Fruit fly (Drosophila melanogaster): Measurements from ENCODE around the gene CG15432.

CG15432 gene

DNA sequence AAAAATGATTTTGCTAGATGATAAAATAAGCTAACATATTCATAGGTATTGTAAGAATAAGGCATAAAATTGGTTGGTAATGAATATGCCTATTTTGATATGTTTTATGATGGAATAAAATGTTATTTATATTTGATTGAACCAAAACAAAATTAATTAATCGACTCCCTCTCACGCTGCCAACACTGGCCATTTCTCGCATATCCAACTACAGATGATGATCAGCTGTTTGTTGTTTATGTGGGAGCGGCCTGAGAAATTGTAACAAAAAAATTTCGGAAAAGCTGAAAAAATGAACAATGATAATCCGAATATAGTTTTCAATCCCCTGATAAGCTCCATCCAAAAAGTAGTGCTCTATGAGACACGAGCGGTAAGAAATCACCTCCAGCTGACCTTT is 22.8 kb downstream of the CG15432 start, which contains the start of gene FIG4 (continued):
- peak; percentile 90 for TF ChIP-seq Sry-β (GFP tag; optimal IDR thresholded peaks at IDR 0.05)
- peak; percentile 42; the same call in 2 of the 3 replicates for TF ChIP-seq knrl (GFP tag; IDR thresholded peaks at IDR 0.05; ENCODE audit: partially characterized antibody)
- no peak for TF ChIP-seq vvl (GFP tag; IDR thresholded peaks at IDR 0.05)
- TF ChIP-seq CG12391 (tag; optimal IDR thresholded peaks at IDR 0.05): peak; percentile 7
- TF ChIP-seq CG1603 (tag; optimal IDR thresholded peaks at IDR 0.05): peak; percentile 5
- TF ChIP-seq chinmo (GFP tag; IDR thresholded peaks at IDR 0.05; ENCODE audit: partially characterized antibody): peak; percentile 58; the same call in 1 of the 4 replicates
- TF ChIP-seq CG10147 (GFP tag; optimal IDR thresholded peaks at IDR 0.05): peak; percentile 9
- peak; percentile 4 for TF ChIP-seq CrebB (tag; optimal IDR thresholded peaks at IDR 0.05)
- TF ChIP-seq crp (GFP tag; optimal IDR thresholded peaks at IDR 0.05): peak; percentile 80 to 94
- peak; percentile 84 for TF ChIP-seq sna (GFP tag; IDR thresholded peaks at IDR 0.05; ENCODE audit: partially characterized antibody)
- TF ChIP-seq jumu (GFP tag; optimal IDR thresholded peaks at IDR 0.05): no peak
- TF ChIP-seq CG32767 (GFP tag; IDR thresholded peaks at IDR 0.05): no peak
- TF ChIP-seq tin (GFP tag; optimal IDR thresholded peaks at IDR 0.05): no peak
- peak; percentile 23 for TF ChIP-seq pzg (GFP tag; optimal IDR thresholded peaks at IDR 0.05)
- peak; percentile 7 for TF ChIP-seq Nf-YB (GFP tag; optimal IDR thresholded peaks at IDR 0.05)
- TF ChIP-seq slp2 (GFP tag; optimal IDR thresholded peaks at IDR 0.05): no peak
- TF ChIP-seq CG16813 (GFP tag; IDR thresholded peaks at IDR 0.05; ENCODE audit: partially characterized antibody): peak; percentile 64; the same call in 2 of the 3 replicates

DNA sequence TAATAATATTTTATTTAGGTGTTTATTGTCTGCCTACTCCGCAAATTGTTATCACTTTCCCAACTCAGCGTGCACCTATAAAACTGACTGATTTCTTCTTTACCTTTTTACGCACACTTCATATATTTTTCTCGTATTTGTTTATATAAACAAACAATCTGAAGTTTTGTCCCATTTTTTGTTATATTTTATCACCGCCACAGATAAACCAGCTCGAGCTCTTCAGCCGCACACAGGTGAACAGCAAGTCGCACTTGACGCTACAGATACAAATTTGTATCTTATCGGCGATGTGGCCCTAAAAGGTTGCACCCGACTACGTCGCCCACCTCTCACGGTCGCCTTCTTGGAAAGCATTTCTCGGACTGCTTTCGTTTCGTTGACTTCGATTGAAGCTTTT is 33.3 kb downstream of the CG15432 start:
- TF ChIP-seq zfh1 (GFP tag; IDR thresholded peaks at IDR 0.05): no peak
- TF ChIP-seq bsh (GFP tag; optimal IDR thresholded peaks at IDR 0.05): no peak
- TF ChIP-seq Atf3 (GFP tag; optimal IDR thresholded peaks at IDR 0.05): no peak
- TF ChIP-seq Ssrp (tag; optimal IDR thresholded peaks at IDR 0.05): no peak
- no peak for TF ChIP-seq Hr51 (GFP tag; optimal IDR thresholded peaks at IDR 0.05)
- TF ChIP-seq Med (GFP tag): peak; percentile 40
- TF ChIP-seq Fer2 (tag; optimal IDR thresholded peaks at IDR 0.05): no peak
- TF ChIP-seq sens (GFP tag): peak; percentile 66
- TF ChIP-seq CG13296 (GFP tag; optimal IDR thresholded peaks at IDR 0.05): peak; percentile 6
- no peak for TF ChIP-seq org-1 (GFP tag; optimal IDR thresholded peaks at IDR 0.05)
- TF ChIP-seq CG2875 (GFP tag; optimal IDR thresholded peaks at IDR 0.05): peak; percentile 13
- no peak for TF ChIP-seq CG6791 (GFP tag; IDR thresholded peaks at IDR 0.05; ENCODE audit: partially characterized antibody)
- TF ChIP-seq ap (GFP tag; IDR thresholded peaks at IDR 0.05): no peak
- TF ChIP-seq Blimp-1 (GFP tag; optimal IDR thresholded peaks at IDR 0.05): peak; percentile 24
- no peak for TF ChIP-seq ab (GFP tag; optimal IDR thresholded peaks at IDR 0.05)
- TF ChIP-seq Rfx (GFP tag; IDR thresholded peaks at IDR 0.05): no peak
- TF ChIP-seq CG18476 (GFP tag; optimal IDR thresholded peaks at IDR 0.05): no peak
- no peak for TF ChIP-seq tll (GFP tag; optimal IDR thresholded peaks at IDR 0.05)
- no peak for TF ChIP-seq CG30020 (tag; optimal IDR thresholded peaks at IDR 0.05)
- no peak for TF ChIP-seq CG15479 (GFP tag; optimal IDR thresholded peaks at IDR 0.05)
- TF ChIP-seq CG2678 (tag; optimal IDR thresholded peaks at IDR 0.05): peak; percentile 34
- no peak for TF ChIP-seq CG7556 (GFP tag; optimal IDR thresholded peaks at IDR 0.05)
- no peak for TF ChIP-seq HLH54F (GFP tag; optimal IDR thresholded peaks at IDR 0.05)
- TF ChIP-seq Asciz (GFP tag; optimal IDR thresholded peaks at IDR 0.05): peak; percentile 36
- TF ChIP-seq Sin3A (optimal IDR thresholded peaks at IDR 0.05): no peak
- TF ChIP-seq seq (GFP tag; IDR thresholded peaks at IDR 0.05): no peak
- TF ChIP-seq Dbx (GFP tag; IDR thresholded peaks at IDR 0.05): no peak
- TF ChIP-seq Hr78 (GFP tag; optimal IDR thresholded peaks at IDR 0.05): peak in 1 of 2 experiments; percentile 79
- no peak for TF ChIP-seq CG42726 (GFP tag; IDR thresholded peaks at IDR 0.05; ENCODE audit: partially characterized antibody)
- TF ChIP-seq Oaz (GFP tag; IDR thresholded peaks at IDR 0.05): no peak
- no peak for TF ChIP-seq pfk (GFP tag; optimal IDR thresholded peaks at IDR 0.05)
- no peak for TF ChIP-seq zf30C (GFP tag; optimal IDR thresholded peaks at IDR 0.05)
